Worm (Caenorhabditis elegans) whole organism, L2 larva: Measurements from ENCODE around the gene srab-26.

Experiments used
- elt-3 ChIP-seq: sonication (generic microtip); optimal IDR thresholded peaks from 2 replicates; lab custom pipeline; 2017; ENCODE audit warnings: missing biosample characterization, missing genetic modification characterization
- fos-1 ChIP-seq: fragments of 150-350 bp; optimal IDR thresholded peaks from 2 replicates; lab custom pipeline; 2014; ENCODE audit warnings: missing biosample characterization, missing genetic modification characterization
- sem-4 ChIP-seq: fragments of 150-350 bp; optimal IDR thresholded peaks from 2 replicates; lab custom pipeline; 2014; ENCODE audit warnings: missing biosample characterization, missing genetic modification reagents, missing genetic modification characterization

- TF ChIP-seq elt-3 (no peak), sem-4 (tag; lab: Kevin White, UChicago) (no peak), fos-1 (tag; lab: Kevin White, UChicago) (no peak)
Measured at ce11 chrV:9926240-9926639, 46.9 kb upstream of the srab-26 start, which contains the start of gene C50H2.13.
